Fruit fly (Drosophila melanogaster) whole organism, embryonic: ENCODE data around the gene CG10874.
A peak's percentile ranks its signal among the peaks of the same experiment; 100 is the strongest.

Source experiments
- Ada2b ChIP-seq: fragments of 200-800 bp; sonication (Bioruptor generic); IDR thresholded peaks from 2 replicates; pipeline ENCODE4 v1.3.6; 2022; ENCODE audit warnings: missing biosample characterization, missing genetic modification characterization
- Bgb ChIP-seq: fragments of 200-800 bp; sonication (Bioruptor generic); IDR thresholded peaks from 2 replicates; pipeline ENCODE4 v1.3.6; 2022; ENCODE audit warnings: missing biosample characterization, missing genetic modification characterization; ENCODE audit not compliant: partially characterized antibody
- CG11695 ChIP-seq: fragments of 200-800 bp; sonication (Bioruptor generic); IDR thresholded peaks from 3 replicates; pipeline ENCODE4 v1.3.6; 2022; ENCODE audit warnings: missing biosample characterization, missing genetic modification characterization
- CG12104 ChIP-seq: fragments of 200-800 bp; sonication (Bioruptor generic); optimal IDR thresholded peaks from 3 replicates; lab custom pipeline; 2016; ENCODE audit warnings: missing biosample characterization, missing genetic modification characterization
- CG14014 ChIP-seq: fragments of 200-800 bp; sonication (Bioruptor generic); IDR thresholded peaks from 2 replicates; pipeline ENCODE4 v1.3.6; 2022; ENCODE audit warnings: missing biosample characterization, missing genetic modification characterization
- CG17802 ChIP-seq: fragments of 200-800 bp; sonication (Bioruptor generic); optimal IDR thresholded peaks from 2 replicates; lab custom pipeline; 2018; ENCODE audit warnings: missing biosample characterization, mild to moderate bottlenecking, missing genetic modification characterization, moderate library complexity
- CG17912 ChIP-seq: fragments of 200-800 bp; sonication (Bioruptor generic); optimal IDR thresholded peaks from 2 replicates; lab custom pipeline; 2018; ENCODE audit warnings: missing biosample characterization, mild to moderate bottlenecking, missing genetic modification characterization
- CG18476 ChIP-seq: fragments of 200-800 bp; sonication (Bioruptor generic); optimal IDR thresholded peaks from 2 replicates; lab custom pipeline; 2016; ENCODE audit warnings: missing biosample characterization, mild to moderate bottlenecking, missing genetic modification characterization
- CG18599 ChIP-seq: fragments of 200-800 bp; sonication (Bioruptor generic); optimal IDR thresholded peaks from 3 replicates; lab custom pipeline; 2017; ENCODE audit warnings: missing biosample characterization, missing genetic modification characterization, mild to moderate bottlenecking, moderate library complexity, missing genetic modification reagents
- CG2889 ChIP-seq: fragments of 200-800 bp; sonication (Bioruptor generic); IDR thresholded peaks from 3 replicates; pipeline ENCODE4 v1.3.6; 2022; ENCODE audit warnings: missing biosample characterization, missing genetic modification characterization
- CG31388 ChIP-seq: fragments of 200-800 bp; sonication (Bioruptor generic); optimal IDR thresholded peaks from 2 replicates; lab custom pipeline; 2016; ENCODE audit warnings: missing biosample characterization, missing genetic modification characterization
- CG34224 ChIP-seq: fragments of 200-800 bp; sonication (Bioruptor generic); IDR thresholded peaks from 3 replicates; pipeline ENCODE4 v1.3.6; 2022; ENCODE audit warnings: missing biosample characterization, missing genetic modification characterization; ENCODE audit not compliant: partially characterized antibody
- CG3995 ChIP-seq: fragments of 200-800 bp; sonication (Bioruptor generic); optimal IDR thresholded peaks from 3 replicates; lab custom pipeline; 2016; ENCODE audit warnings: missing biosample characterization, missing genetic modification characterization
- CG4360 ChIP-seq: fragments of 200-800 bp; sonication (Bioruptor generic); IDR thresholded peaks from 2 replicates; pipeline ENCODE4 v1.3.6; 2022; ENCODE audit warnings: missing biosample characterization, missing genetic modification characterization
- CG5953 ChIP-seq: fragments of 200-800 bp; sonication (Bioruptor generic); IDR thresholded peaks from 2 replicates; pipeline ENCODE4 v1.3.6; 2022; ENCODE audit warnings: missing biosample characterization, missing genetic modification characterization
- CG9817 ChIP-seq: fragments of 200-800 bp; sonication (Bioruptor generic); optimal IDR thresholded peaks from 2 replicates; lab custom pipeline; 2018; ENCODE audit warnings: missing biosample characterization, mild to moderate bottlenecking, missing genetic modification characterization, moderate library complexity
- CG9932 ChIP-seq: fragments of 200-800 bp; sonication (Bioruptor generic); IDR thresholded peaks from 2 replicates; pipeline ENCODE4 v1.3.6; 2022; ENCODE audit warnings: missing biosample characterization, missing genetic modification characterization
- Dfd ChIP-seq, 2 experiments: fragments of >200 bp; optimal IDR thresholded peaks; 2 replicates each; lab custom pipeline; 2017; ENCODE audit warnings: missing biosample characterization in 2 of 2, missing genetic modification characterization in 2 of 2
- E2f2 ChIP-seq: fragments of 200-800 bp; sonication (Bioruptor generic); IDR thresholded peaks from 2 replicates; pipeline ENCODE4 v1.3.6; 2022; ENCODE audit warnings: missing biosample characterization, missing genetic modification characterization
- Eip74EF ChIP-seq, 2 experiments: fragments of 200-800 bp in 1 of 2; fragments of >200 bp in 1 of 2; sonication (Bioruptor generic) in 1 of 2; optimal IDR thresholded peaks; 2 replicates each; lab custom pipeline; 2017 to 2019; ENCODE audit warnings: missing biosample characterization in 2 of 2, missing genetic modification characterization in 2 of 2, mild to moderate bottlenecking in 1 of 2, moderate library complexity in 1 of 2
- Ets97D ChIP-seq: fragments of 200-800 bp; sonication (Bioruptor generic); optimal IDR thresholded peaks from 3 replicates; lab custom pipeline; 2016; ENCODE audit warnings: missing biosample characterization, missing genetic modification characterization
- HLHmδ ChIP-seq: fragments of 200-800 bp; sonication (Bioruptor generic); optimal IDR thresholded peaks from 2 replicates; lab custom pipeline; 2018; ENCODE audit warnings: missing biosample characterization, mild to moderate bottlenecking, missing genetic modification characterization, moderate library complexity
- Hmr ChIP-seq: fragments of 200-800 bp; sonication (Bioruptor generic); optimal IDR thresholded peaks from 3 replicates; lab custom pipeline; 2017; ENCODE audit warnings: mild to moderate bottlenecking, missing biosample characterization, missing genetic modification reagents, missing genetic modification characterization
- Hmx ChIP-seq: fragments of 200-800 bp; sonication (Bioruptor generic); optimal IDR thresholded peaks from 2 replicates; lab custom pipeline; 2016; ENCODE audit warnings: missing biosample characterization, missing genetic modification characterization
- Opbp ChIP-seq: fragments of 200-800 bp; sonication (Bioruptor generic); IDR thresholded peaks from 3 replicates; pipeline ENCODE4 v1.3.6; 2022; ENCODE audit warnings: missing biosample characterization, missing genetic modification characterization; ENCODE audit not compliant: partially characterized antibody
- Optix ChIP-seq: fragments of 200-800 bp; sonication (Bioruptor generic); IDR thresholded peaks from 3 replicates; pipeline ENCODE4 v1.3.6; 2022; ENCODE audit warnings: missing biosample characterization, missing genetic modification characterization
- aop ChIP-seq: fragments of 200-800 bp; sonication (Bioruptor generic); IDR thresholded peaks from 2 replicates; pipeline ENCODE4 v1.3.6; 2022; ENCODE audit warnings: missing biosample characterization, missing genetic modification characterization
- ato ChIP-seq: fragments of 200-800 bp; sonication (Bioruptor generic); IDR thresholded peaks from 2 replicates; pipeline ENCODE4 v1.3.6; 2022; ENCODE audit warnings: missing biosample characterization, missing genetic modification characterization; ENCODE audit not compliant: partially characterized antibody
- bowl ChIP-seq: fragments of 200-800 bp; sonication (Bioruptor generic); IDR thresholded peaks from 2 replicates; pipeline ENCODE4 v1.3.6; 2022; ENCODE audit warnings: missing biosample characterization, missing genetic modification characterization
- cg ChIP-seq: fragments of 200-800 bp; sonication (Bioruptor generic); optimal IDR thresholded peaks from 3 replicates; lab custom pipeline; 2019; ENCODE audit warnings: missing biosample characterization, mild to moderate bottlenecking, missing genetic modification characterization, moderate library complexity
- corto ChIP-seq: fragments of 200-800 bp; sonication (Bioruptor generic); optimal IDR thresholded peaks from 2 replicates; lab custom pipeline; 2016; ENCODE audit warnings: missing biosample characterization, mild to moderate bottlenecking, missing genetic modification characterization, moderate library complexity
- crp ChIP-seq, 2 experiments: fragments of 200-800 bp; sonication (Bioruptor generic); optimal IDR thresholded peaks; 2 replicates in 1 of 2; 3 replicates in 1 of 2; lab custom pipeline; 2017; ENCODE audit warnings: missing biosample characterization in 2 of 2, missing genetic modification characterization in 2 of 2, mild to moderate bottlenecking in 1 of 2, moderate library complexity in 1 of 2
- da ChIP-seq: fragments of 200-800 bp; sonication (Bioruptor generic); optimal IDR thresholded peaks from 2 replicates; lab custom pipeline; 2016; ENCODE audit warnings: missing biosample characterization, missing genetic modification characterization
- dati ChIP-seq: fragments of 200-800 bp; sonication (Bioruptor generic); IDR thresholded peaks from 2 replicates; pipeline ENCODE4 v1.3.6; 2022; ENCODE audit warnings: missing biosample characterization, missing genetic modification characterization
- eve ChIP-seq, 2 experiments: fragments of >200 bp; optimal IDR thresholded peaks; 2 replicates each; lab custom pipeline; 2017; ENCODE audit warnings: missing biosample characterization in 2 of 2, missing genetic modification characterization in 2 of 2
- hkb ChIP-seq, 2 experiments: fragments of 200-800 bp in 1 of 2; fragments of >200 bp in 1 of 2; sonication (Bioruptor generic) in 1 of 2; IDR thresholded peaks in 1 of 2; optimal IDR thresholded peaks in 1 of 2; 2 replicates each; pipeline versions ENCODE4 v1.3.6 to Lab custom; 2017 to 2022; ENCODE audit warnings: missing biosample characterization in 1 of 2, missing genetic modification characterization in 1 of 2
- knrl ChIP-seq: fragments of 200-800 bp; sonication (Bioruptor generic); IDR thresholded peaks from 3 replicates; pipeline ENCODE4 v1.3.6; 2022; ENCODE audit warnings: missing biosample characterization, missing genetic modification characterization; ENCODE audit not compliant: partially characterized antibody
- lbe ChIP-seq: fragments of 200-800 bp; sonication (Bioruptor generic); optimal IDR thresholded peaks from 2 replicates; lab custom pipeline; 2016; ENCODE audit warnings: missing biosample characterization, mild to moderate bottlenecking, missing genetic modification characterization
- nom ChIP-seq: fragments of 200-800 bp; sonication (Bioruptor generic); optimal IDR thresholded peaks from 2 replicates; lab custom pipeline; 2017; ENCODE audit warnings: missing biosample characterization, missing genetic modification characterization, mild to moderate bottlenecking, moderate library complexity, missing genetic modification reagents
- onecut ChIP-seq: fragments of 200-800 bp; sonication (Bioruptor generic); IDR thresholded peaks from 2 replicates; pipeline ENCODE4 v1.3.6; 2022; ENCODE audit warnings: missing biosample characterization, missing genetic modification characterization
- prd ChIP-seq, 3 experiments: fragments of >200 bp in 2 of 3; fragments of 200-800 bp in 1 of 3; sonication (Bioruptor generic) in 1 of 3; optimal IDR thresholded peaks in 2 of 3; IDR thresholded peaks in 1 of 3; 2 replicates in 2 of 3; 3 replicates in 1 of 3; pipeline versions ENCODE4 v1.3.6 to Lab custom; 2017 to 2022; ENCODE audit warnings: missing biosample characterization in 1 of 3, missing genetic modification characterization in 1 of 3
- repo ChIP-seq: fragments of 200-800 bp; sonication (Bioruptor generic); optimal IDR thresholded peaks from 2 replicates; lab custom pipeline; 2016; ENCODE audit warnings: missing biosample characterization, missing genetic modification characterization
- sens-2 ChIP-seq: fragments of 200-800 bp; sonication (Bioruptor generic); IDR thresholded peaks from 2 replicates; pipeline ENCODE4 v1.3.6; 2022; ENCODE audit warnings: missing biosample characterization, missing genetic modification characterization
- sima ChIP-seq: fragments of 200-800 bp; sonication (Bioruptor generic); optimal IDR thresholded peaks from 2 replicates; lab custom pipeline; 2016; ENCODE audit warnings: missing biosample characterization, missing genetic modification characterization
- sob ChIP-seq: fragments of 200-800 bp; sonication (Bioruptor generic); IDR thresholded peaks from 2 replicates; pipeline ENCODE4 v1.3.6; 2022; ENCODE audit warnings: missing biosample characterization, missing genetic modification characterization
- sr ChIP-seq: fragments of 200-800 bp; sonication (Bioruptor generic); IDR thresholded peaks from 3 replicates; pipeline ENCODE4 v1.3.6; 2022; ENCODE audit warnings: missing biosample characterization, missing genetic modification characterization
- unpg ChIP-seq: fragments of 200-800 bp; sonication (Bioruptor generic); optimal IDR thresholded peaks from 3 replicates; lab custom pipeline; 2018; ENCODE audit warnings: missing biosample characterization, mild to moderate bottlenecking, missing genetic modification characterization, moderate library complexity
- zen ChIP-seq: fragments of 200-800 bp; sonication (Bioruptor generic); optimal IDR thresholded peaks from 3 replicates; lab custom pipeline; 2018; ENCODE audit warnings: missing biosample characterization, mild to moderate bottlenecking, missing genetic modification characterization, moderate library complexity

CG10874 gene

dm6 chr2L:2217067-2217684, 25.0 kb upstream of the CG10874 start, which contains the start of the genes CG15386, CG42371 and mio (continued):
- TF ChIP-seq zen (tag; lab: Kevin White, UChicago) (peak; percentile 44), CG9932 (GFP tag; lab: Robert Waterston, UW) (peak; percentile 48), CG12104 (GFP tag; lab: Kevin White, UChicago) (no peak), sob (peak; percentile 39; the same call in 1 of the 2 replicates), hkb (optimal IDR thresholded peaks at IDR 0.05; lab: Kevin White, UChicago) (no peak), hkb (GFP tag; IDR thresholded peaks at IDR 0.05; lab: Robert Waterston, UW) (peak; percentile 43; the same call in 1 of the 2 replicates), CG14014 (no peak), E2f2 (GFP tag; lab: Robert Waterston, UW) (peak; percentile 53), bowl (GFP tag; lab: Robert Waterston, UW) (no peak), sima (GFP tag; lab: Kevin White, UChicago) (no peak), nom (peak; percentile 56), prd (optimal IDR thresholded peaks at IDR 0.05; lab: Kevin White, UChicago) (no peak), prd (GFP tag; IDR thresholded peaks at IDR 0.05; lab: Robert Waterston, UW) (0 out of 3 replicates have a peak, but pooled peaks have one; percentile 29), CG17802 (tag; lab: Kevin White, UChicago) (no peak), dati (no peak), lbe (peak; percentile 22), Ets97D (peak; percentile 52), Opbp (peak; percentile 52; the same call in 1 of the 3 replicates), CG18476 (GFP tag; lab: Kevin White, UChicago) (no peak), corto (GFP tag; lab: Kevin White, UChicago) (no peak), ato (GFP tag; lab: Robert Waterston, UW) (peak; percentile 45), CG11695 (GFP tag; lab: Robert Waterston, UW) (0 out of 3 replicates have a peak, but pooled peaks have one; percentile 23), da (GFP tag; lab: Kevin White, UChicago) (no peak), eve (GFP tag; optimal IDR thresholded peaks at IDR 0.05; lab: Kevin White, UChicago) (no peak), CG18599 (peak; percentile 0), aop (GFP tag; lab: Robert Waterston, UW) (no peak), CG4360 (GFP tag; lab: Robert Waterston, UW) (0 out of 2 replicates have a peak, but pooled peaks have one; percentile 12), Hmx (GFP tag; lab: Kevin White, UChicago) (no peak), repo (GFP tag; lab: Kevin White, UChicago) (no peak), Dfd (GFP tag; optimal IDR thresholded peaks at IDR 0.05; lab: Kevin White, UChicago) (no peak), Eip74EF (GFP tag; optimal IDR thresholded peaks at IDR 0.05; lab: Kevin White, UChicago) (no peak), sr (no peak), CG2889 (no peak), crp (GFP tag; optimal IDR thresholded peaks at IDR 0.05; lab: Kevin White, UChicago) (peak; percentile 71 to 96), CG31388 (GFP tag; lab: Kevin White, UChicago) (no peak), Optix (GFP tag; lab: Robert Waterston, UW) (no peak), cg (GFP tag; lab: Kevin White, UChicago) (peak; percentile 71), Bgb (peak; percentile 59), HLHmδ (GFP tag; lab: Kevin White, UChicago) (no peak), CG5953 (GFP tag; lab: Robert Waterston, UW) (no peak), knrl (GFP tag; lab: Robert Waterston, UW) (no peak), CG9817 (tag; lab: Kevin White, UChicago) (no peak), Hmr (GFP tag; lab: Kevin White, UChicago) (no peak), CG17912 (GFP tag; lab: Kevin White, UChicago) (no peak), sens-2 (GFP tag; lab: Robert Waterston, UW) (no peak), unpg (no peak), Ada2b (GFP tag; lab: Robert Waterston, UW) (no peak), CG34224 (GFP tag; lab: Robert Waterston, UW) (peak; percentile 63; the same call in 2 of the 3 replicates), CG3995 (peak; percentile 41), onecut (GFP tag; lab: Robert Waterston, UW) (peak; percentile 44; the same call in 1 of the 2 replicates)
